Fruit fly (Drosophila melanogaster): ENCODE measurements around the gene CG11151.
A peak's percentile ranks its signal among the peaks of the same experiment; 100 is the strongest.

DNA sequence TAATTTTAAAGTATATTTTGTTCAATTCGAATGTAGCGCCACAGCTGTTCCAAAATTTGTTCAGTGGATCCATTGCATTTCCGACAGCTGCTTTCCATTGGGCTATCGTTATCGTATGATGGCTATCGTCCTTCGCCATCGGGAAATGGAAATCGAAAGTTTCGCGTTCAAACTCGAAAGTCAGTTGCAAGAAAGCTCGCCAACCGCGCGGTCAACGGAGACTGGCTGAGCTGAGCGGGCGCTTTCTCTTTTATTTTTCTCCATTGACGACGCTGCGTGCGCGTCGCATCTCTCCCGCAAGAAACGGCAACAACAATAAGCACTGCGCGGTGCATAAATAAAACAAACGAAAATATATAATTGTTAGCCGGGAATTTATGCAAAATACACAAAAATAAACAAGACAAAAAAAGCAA is 44.0 kb downstream of the CG11151 start, which contains the start of gene inaE:
- TF ChIP-seq CTCF (optimal IDR thresholded peaks at IDR 0.05) (peak in 1 of 2 experiments; percentile 14), CG8478 (optimal IDR thresholded peaks at IDR 0.05) (no peak)

Data from S2 (cell line).